Fruit fly (Drosophila melanogaster) whole organism, embryonic: ENCODE results near the gene lectin-30A.

ENCODE experiments used
- Abd-B ChIP-seq: fragments of 200-800 bp; sonication (Bioruptor generic); optimal IDR thresholded peaks from 2 replicates; lab custom pipeline; 2018; ENCODE audit warnings: missing biosample characterization, mild to moderate bottlenecking, missing genetic modification characterization, moderate library complexity
- Awh ChIP-seq: fragments of 200-800 bp; sonication (Bioruptor generic); IDR thresholded peaks from 2 replicates; pipeline ENCODE4, ENCODE4 v1.3.6; 2022; ENCODE audit warnings: missing biosample characterization, missing genetic modification characterization
- CG10209 ChIP-seq: fragments of 200-800 bp; sonication (Bioruptor generic); optimal IDR thresholded peaks from 3 replicates; lab custom pipeline; 2017; ENCODE audit warnings: missing biosample characterization, mild to moderate bottlenecking, missing genetic modification characterization, missing genetic modification reagents
- CG10274 ChIP-seq: fragments of 200-800 bp; sonication (Bioruptor generic); optimal IDR thresholded peaks from 3 replicates; lab custom pipeline; 2017; ENCODE audit warnings: missing biosample characterization, mild to moderate bottlenecking, missing genetic modification characterization
- CG10366 ChIP-seq: fragments of 200-800 bp; sonication (Bioruptor generic); IDR thresholded peaks from 2 replicates; pipeline ENCODE4 v1.3.6; 2022; ENCODE audit warnings: missing biosample characterization, missing genetic modification characterization
- CG10543 ChIP-seq: fragments of 200-800 bp; sonication (Bioruptor generic); optimal IDR thresholded peaks from 3 replicates; lab custom pipeline; 2017; ENCODE audit warnings: missing biosample characterization, mild to moderate bottlenecking, missing genetic modification characterization, moderate library complexity
- CG10959 ChIP-seq: fragments of 200-800 bp; sonication (Bioruptor generic); IDR thresholded peaks from 2 replicates; pipeline ENCODE4 v1.3.6; 2022; ENCODE audit warnings: missing biosample characterization, missing genetic modification characterization
- CG11247 ChIP-seq: fragments of 200-800 bp; sonication (Bioruptor generic); IDR thresholded peaks from 2 replicates; pipeline ENCODE4 v1.3.6; 2022; ENCODE audit warnings: missing biosample characterization, missing genetic modification characterization
- CG11695 ChIP-seq: fragments of 200-800 bp; sonication (Bioruptor generic); IDR thresholded peaks from 3 replicates; pipeline ENCODE4 v1.3.6; 2022; ENCODE audit warnings: missing biosample characterization, missing genetic modification characterization
- CG13424 ChIP-seq: fragments of 200-800 bp; sonication (Bioruptor generic); optimal IDR thresholded peaks from 2 replicates; lab custom pipeline; 2019; ENCODE audit warnings: missing biosample characterization, mild to moderate bottlenecking, missing genetic modification characterization, moderate library complexity
- CG14050 ChIP-seq: fragments of 200-800 bp; sonication (Bioruptor generic); IDR thresholded peaks from 3 replicates; pipeline ENCODE4 v1.3.6; 2022; ENCODE audit warnings: missing biosample characterization, missing genetic modification characterization
- CG14667 ChIP-seq: fragments of 200-800 bp; sonication (Bioruptor generic); IDR thresholded peaks from 2 replicates; pipeline ENCODE4 v1.3.6; 2022; ENCODE audit warnings: missing biosample characterization, missing genetic modification characterization
- CG17612 ChIP-seq: fragments of 200-800 bp; sonication (Bioruptor generic); IDR thresholded peaks from 2 replicates; pipeline ENCODE4 v1.3.6; 2022; ENCODE audit warnings: missing biosample characterization, missing genetic modification characterization
- CG1832 ChIP-seq: fragments of 200-800 bp; sonication (Bioruptor generic); optimal IDR thresholded peaks from 2 replicates; lab custom pipeline; 2017; ENCODE audit warnings: missing biosample characterization, mild to moderate bottlenecking, missing genetic modification characterization, inconsistent platforms
- CG18619 ChIP-seq: fragments of 200-800 bp; sonication (Bioruptor generic); optimal IDR thresholded peaks from 3 replicates; lab custom pipeline; 2017; ENCODE audit warnings: missing biosample characterization, mild to moderate bottlenecking, missing genetic modification characterization
- CG33557 ChIP-seq: fragments of 200-800 bp; sonication (Bioruptor generic); optimal IDR thresholded peaks from 2 replicates; lab custom pipeline; 2019; ENCODE audit warnings: missing biosample characterization, mild to moderate bottlenecking, missing genetic modification characterization, moderate library complexity
- CG5180 ChIP-seq: fragments of 200-800 bp; sonication (Bioruptor generic); optimal IDR thresholded peaks from 3 replicates; lab custom pipeline; 2017; ENCODE audit warnings: missing biosample characterization, missing genetic modification characterization, mild to moderate bottlenecking, moderate library complexity, missing genetic modification reagents
- CG6254 ChIP-seq: fragments of 200-800 bp; sonication (Bioruptor generic); optimal IDR thresholded peaks from 3 replicates; lab custom pipeline; 2017; ENCODE audit warnings: mild to moderate bottlenecking, missing biosample characterization, missing genetic modification reagents, missing genetic modification characterization
- CG7372 ChIP-seq: fragments of 200-800 bp; sonication (Bioruptor generic); IDR thresholded peaks from 2 replicates; pipeline ENCODE4 v1.3.6; 2022; ENCODE audit warnings: missing biosample characterization, missing genetic modification characterization
- CG7928 ChIP-seq: fragments of 200-800 bp; sonication (Bioruptor generic); optimal IDR thresholded peaks from 2 replicates; lab custom pipeline; 2017; ENCODE audit warnings: missing biosample characterization, mild to moderate bottlenecking, missing genetic modification characterization
- CG8388 ChIP-seq: fragments of 200-800 bp; sonication (Bioruptor generic); optimal IDR thresholded peaks from 2 replicates; lab custom pipeline; 2019; ENCODE audit warnings: missing biosample characterization, mild to moderate bottlenecking, missing genetic modification characterization, moderate library complexity
- CG8924 ChIP-seq: fragments of 200-800 bp; optimal IDR thresholded peaks from 3 replicates; lab custom pipeline; 2019; ENCODE audit warnings: missing biosample characterization, mild to moderate bottlenecking, missing genetic modification characterization, moderate library complexity
- Chrac-16 ChIP-seq: fragments of 200-800 bp; sonication (Bioruptor generic); optimal IDR thresholded peaks from 3 replicates; lab custom pipeline; 2016; ENCODE audit warnings: missing biosample characterization, missing genetic modification characterization
- Dip2 ChIP-seq: fragments of 200-800 bp; sonication (Bioruptor generic); IDR thresholded peaks from 2 replicates; pipeline ENCODE4 v1.3.6; 2022; ENCODE audit warnings: missing biosample characterization, missing genetic modification characterization
- E2f1 ChIP-seq: fragments of 200-800 bp; sonication (Bioruptor generic); IDR thresholded peaks from 2 replicates; pipeline ENCODE4 v1.3.6; 2022; ENCODE audit warnings: missing biosample characterization, missing genetic modification characterization
- Kr ChIP-seq: fragments of 200-800 bp; sonication (Bioruptor generic); optimal IDR thresholded peaks from 2 replicates; lab custom pipeline; 2017; ENCODE audit warnings: missing biosample characterization, mild to moderate bottlenecking, missing genetic modification characterization
- Meics ChIP-seq: fragments of 200-800 bp; sonication (Bioruptor generic); optimal IDR thresholded peaks from 2 replicates; lab custom pipeline; 2017; ENCODE audit warnings: missing biosample characterization, mild to moderate bottlenecking, missing genetic modification characterization
- Mes4 ChIP-seq: fragments of 200-800 bp; sonication (Bioruptor generic); optimal IDR thresholded peaks from 2 replicates; lab custom pipeline; 2016; ENCODE audit warnings: missing biosample characterization, missing genetic modification characterization
- Rfx ChIP-seq: fragments of 200-800 bp; sonication (Bioruptor generic); IDR thresholded peaks from 2 replicates; pipeline ENCODE4 v1.3.6; 2022; ENCODE audit warnings: missing biosample characterization, missing genetic modification characterization
- Usf ChIP-seq: fragments of 200-800 bp; sonication (Bioruptor generic); optimal IDR thresholded peaks from 2 replicates; lab custom pipeline; 2017; ENCODE audit warnings: missing genotype, missing biosample characterization, missing genetic modification characterization
- az2 ChIP-seq: fragments of 200-800 bp; sonication (Bioruptor generic); optimal IDR thresholded peaks from 3 replicates; lab custom pipeline; 2016; ENCODE audit warnings: missing biosample characterization, missing genetic modification characterization
- chif ChIP-seq, 2 experiments: fragments of 200-800 bp; sonication (Bioruptor generic); optimal IDR thresholded peaks; 3 replicates each; lab custom pipeline; 2016; ENCODE audit warnings: missing biosample characterization in 2 of 2, missing genetic modification characterization in 2 of 2
- corto ChIP-seq: fragments of 200-800 bp; sonication (Bioruptor generic); optimal IDR thresholded peaks from 2 replicates; lab custom pipeline; 2016; ENCODE audit warnings: missing biosample characterization, mild to moderate bottlenecking, missing genetic modification characterization, moderate library complexity
- croc ChIP-seq: fragments of 200-800 bp; sonication (Bioruptor generic); conservative IDR thresholded peaks from 3 replicates; pipeline ENCODE4 v1.3.6; 2022; ENCODE audit warnings: missing biosample characterization, missing genetic modification characterization
- emc ChIP-seq: fragments of 200-800 bp; sonication (Bioruptor generic); optimal IDR thresholded peaks from 2 replicates; lab custom pipeline; 2016; ENCODE audit warnings: missing biosample characterization, missing genetic modification characterization
- kay ChIP-seq: fragments of 200-800 bp; sonication (Bioruptor generic); optimal IDR thresholded peaks from 2 replicates; lab custom pipeline; 2016; ENCODE audit warnings: missing biosample characterization, missing genetic modification characterization
- lab ChIP-seq: fragments of 200-800 bp; sonication (Bioruptor generic); optimal IDR thresholded peaks from 3 replicates; lab custom pipeline; 2017; ENCODE audit warnings: missing biosample characterization, missing genetic modification characterization, mild to moderate bottlenecking, moderate library complexity, missing genetic modification reagents
- pan ChIP-seq, 4 experiments: fragments of >200 bp in 3 of 4; fragments of 200-800 bp in 1 of 4; sonication (Bioruptor generic) in 1 of 4; optimal IDR thresholded peaks in 3 of 4; IDR thresholded peaks in 1 of 4; 2 replicates each; pipeline versions ENCODE4 v1.3.6 to Lab custom; 2017 to 2022; ENCODE audit warnings: missing biosample characterization in 2 of 4, missing genetic modification characterization in 2 of 4, mixed read lengths in 1 of 4
- ranshi ChIP-seq: fragments of 200-800 bp; sonication (Bioruptor generic); IDR thresholded peaks from 2 replicates; pipeline ENCODE4 v1.3.6; 2022; ENCODE audit warnings: missing biosample characterization, missing genetic modification characterization
- row ChIP-seq: fragments of 200-800 bp; sonication (Bioruptor generic); IDR thresholded peaks from 3 replicates; pipeline ENCODE4 v1.3.6; 2022; ENCODE audit warnings: missing biosample characterization, missing genetic modification characterization
- run ChIP-seq: fragments of 200-800 bp; sonication (Bioruptor generic); optimal IDR thresholded peaks from 3 replicates; lab custom pipeline; 2018; ENCODE audit warnings: missing biosample characterization, mild to moderate bottlenecking, missing genetic modification characterization
- sc ChIP-seq, 3 experiments: fragments of >200 bp in 2 of 3; fragments of 200-800 bp in 1 of 3; sonication (Bioruptor generic) in 1 of 3; optimal IDR thresholded peaks; 2 replicates in 2 of 3; 3 replicates in 1 of 3; lab custom pipeline; 2017; ENCODE audit warnings: mild to moderate bottlenecking in 1 of 3, missing biosample characterization in 1 of 3, missing genetic modification characterization in 1 of 3, missing genetic modification reagents in 1 of 3
- shn ChIP-seq: fragments of 200-800 bp; sonication (Bioruptor generic); optimal IDR thresholded peaks from 3 replicates; lab custom pipeline; 2016; ENCODE audit warnings: missing biosample characterization, missing genetic modification characterization
- ssp ChIP-seq: fragments of 200-800 bp; sonication (Bioruptor generic); IDR thresholded peaks from 2 replicates; pipeline ENCODE4 v1.3.6; 2022; ENCODE audit warnings: missing biosample characterization, missing genetic modification characterization
- stc ChIP-seq: fragments of 200-800 bp; sonication (Bioruptor generic); IDR thresholded peaks from 2 replicates; pipeline ENCODE4 v1.3.6; 2022; ENCODE audit warnings: missing biosample characterization, missing genetic modification characterization
- tgo ChIP-seq: fragments of 200-800 bp; sonication (Bioruptor generic); IDR thresholded peaks from 3 replicates; pipeline ENCODE4 v1.3.6; 2022; ENCODE audit warnings: missing biosample characterization, missing genetic modification characterization
- ttk ChIP-seq: fragments of 200-800 bp; sonication (Bioruptor generic); IDR thresholded peaks from 2 replicates; pipeline ENCODE4 v2.1.2; 2022; ENCODE audit warnings: missing biosample characterization, missing genetic modification characterization
- unpg ChIP-seq: fragments of 200-800 bp; sonication (Bioruptor generic); optimal IDR thresholded peaks from 3 replicates; lab custom pipeline; 2018; ENCODE audit warnings: missing biosample characterization, mild to moderate bottlenecking, missing genetic modification characterization, moderate library complexity
- usp ChIP-seq: fragments of >200 bp; optimal IDR thresholded peaks from 2 replicates; lab custom pipeline; 2017; ENCODE audit warnings: missing biosample characterization, missing genetic modification characterization
- vvl ChIP-seq: fragments of 200-800 bp; sonication (Bioruptor generic); IDR thresholded peaks from 2 replicates; pipeline ENCODE4 v1.3.6; 2022; ENCODE audit warnings: missing biosample characterization, missing genetic modification characterization

lectin-30A gene

DNA sequence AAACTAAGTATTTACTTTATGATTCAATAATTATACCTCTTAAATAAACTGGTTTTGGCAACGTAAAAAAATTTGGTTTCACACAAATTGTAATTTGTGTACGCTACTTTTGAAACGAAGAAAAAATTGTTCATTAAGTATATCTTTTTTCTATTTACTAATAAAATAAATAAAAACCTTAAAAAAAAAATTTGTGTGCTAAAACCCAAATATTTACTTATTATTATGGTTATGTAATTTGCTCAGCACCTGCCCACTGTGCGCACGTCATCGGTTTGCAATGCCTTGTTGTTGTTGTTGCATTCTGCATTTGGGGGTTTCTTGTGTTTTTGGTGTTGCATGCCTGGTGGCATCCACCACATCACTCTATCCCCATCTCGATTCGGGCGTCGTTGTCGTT lies 47.5 kb downstream of the lectin-30A start (continued):
- TF ChIP-seq az2, result peak; percentile 30
- TF ChIP-seq Chrac-16, result peak; percentile 2
- TF ChIP-seq Awh, result peak; percentile 55; the same call in 1 of the 2 replicates
- TF ChIP-seq CG33557, result no peak
- TF ChIP-seq Rfx (GFP tag; lab: Robert Waterston, UW), result no peak
- no peak for TF ChIP-seq CG7928 (GFP tag; lab: Kevin White, UChicago)
- peak; percentile 25; the same call in 1 of the 3 replicates for TF ChIP-seq tgo (GFP tag; lab: Robert Waterston, UW)
- peak; percentile 4 for TF ChIP-seq CG18619 (GFP tag; lab: Kevin White, UChicago)
- TF ChIP-seq CG10274 (GFP tag; lab: Kevin White, UChicago), result no peak
- TF ChIP-seq CG10209, result peak; percentile 40
- no peak for TF ChIP-seq kay (GFP tag; lab: Kevin White, UChicago)
- peak; percentile 53 for TF ChIP-seq lab
- no peak for TF ChIP-seq corto (GFP tag; lab: Kevin White, UChicago)
- no peak for TF ChIP-seq CG10959 (GFP tag; lab: Robert Waterston, UW)
- TF ChIP-seq Meics (GFP tag; lab: Kevin White, UChicago), result no peak
- peak; percentile 24 for TF ChIP-seq CG8924
- peak; percentile 30; the same call in 2 of the 3 replicates for TF ChIP-seq row (GFP tag; lab: Robert Waterston, UW)
- no peak for TF ChIP-seq shn (GFP tag; lab: Kevin White, UChicago)
- peak; percentile 71 for TF ChIP-seq CG8388
- TF ChIP-seq CG7372 (GFP tag; lab: Robert Waterston, UW), result no peak
- no peak for TF ChIP-seq CG11695 (GFP tag; lab: Robert Waterston, UW)
- peak in 1 of 2 experiments; percentile 10 for TF ChIP-seq chif (GFP tag; optimal IDR thresholded peaks at IDR 0.05; lab: Kevin White, UChicago)
- peak; percentile 19 for TF ChIP-seq CG5180
- TF ChIP-seq Dip2 (GFP tag; lab: Robert Waterston, UW), result no peak
- no peak for TF ChIP-seq CG11247
- TF ChIP-seq emc (GFP tag; lab: Kevin White, UChicago), result no peak
- no peak for TF ChIP-seq CG1832 (GFP tag; lab: Kevin White, UChicago)
- TF ChIP-seq Mes4, result no peak
- no peak for TF ChIP-seq sc (optimal IDR thresholded peaks at IDR 0.05; lab: Kevin White, UChicago)
- peak; percentile 56 for TF ChIP-seq sc (GFP tag; optimal IDR thresholded peaks at IDR 0.05; lab: Kevin White, UChicago)
- TF ChIP-seq CG17612 (GFP tag; lab: Robert Waterston, UW), result no peak
- peak; percentile 56 for TF ChIP-seq CG13424 (tag; lab: Kevin White, UChicago)
- TF ChIP-seq CG14050, result peak; percentile 46; the same call in 1 of the 3 replicates
- TF ChIP-seq Kr, result no peak
- TF ChIP-seq run (tag; lab: Kevin White, UChicago), result peak; percentile 32
- peak; percentile 43; the same call in 2 of the 3 replicates for TF ChIP-seq croc (GFP tag; lab: Robert Waterston, UW)
- peak; percentile 15; the same call in 1 of the 2 replicates for TF ChIP-seq CG14667 (GFP tag; lab: Robert Waterston, UW)
- peak; percentile 35; the same call in 1 of the 2 replicates for TF ChIP-seq CG10366 (GFP tag; lab: Robert Waterston, UW)
- peak; percentile 46 for TF ChIP-seq CG6254 (GFP tag; lab: Kevin White, UChicago)
- TF ChIP-seq ssp, result peak; percentile 25; the same call in 1 of the 2 replicates
- TF ChIP-seq Usf (GFP tag; lab: Kevin White, UChicago), result no peak
- 0 out of 2 replicates have a peak, but pooled peaks have one; percentile 26 for TF ChIP-seq E2f1
- TF ChIP-seq pan (optimal IDR thresholded peaks at IDR 0.05; lab: Kevin White, UChicago), result no peak
- peak in 1 of 2 experiments; percentile 51 for TF ChIP-seq pan (GFP tag; optimal IDR thresholded peaks at IDR 0.05 in 1 of 2, IDR thresholded peaks at IDR 0.05 in 1 of 2)
- peak; percentile 34; the same call in 1 of the 2 replicates for TF ChIP-seq ttk (GFP tag; lab: Robert Waterston, UW)
- TF ChIP-seq unpg (GFP tag; lab: Kevin White, UChicago), result peak; percentile 66
- peak; percentile 35 for TF ChIP-seq Abd-B
- no peak for TF ChIP-seq CG10543 (GFP tag; lab: Kevin White, UChicago)
- no peak for TF ChIP-seq ranshi (GFP tag; lab: Robert Waterston, UW)
- TF ChIP-seq stc (GFP tag; lab: Robert Waterston, UW), result peak; percentile 56
- no peak for TF ChIP-seq usp (GFP tag; lab: Kevin White, UChicago)
- TF ChIP-seq vvl (GFP tag; lab: Robert Waterston, UW), result 0 out of 2 replicates have a peak, but pooled peaks have one; percentile 18
